Worm (Caenorhabditis elegans) whole organism, L4 larva: ENCODE measurements around the gene Y51B9A.7.
A peak's percentile ranks its signal among the peaks of the same experiment; 100 is the strongest.
"Not testable (repeated sequence)": the region's sequence is repeated elsewhere in the genome, so short reads cannot be mapped to it uniquely, and the experiment has no call there.

Experiments used
- F26F4.8 ChIP-seq: fragments of 200-800 bp; sonication (Bioruptor generic); conservative IDR thresholded peaks from 2 replicates; pipeline ENCODE4 v1.3.6; 2022; ENCODE audit warnings: missing genetic modification characterization, missing compliant biosample characterization
- F49E8.2 ChIP-seq: sonication (generic microtip); optimal IDR thresholded peaks from 2 replicates; lab custom pipeline; 2016; ENCODE audit warnings: missing compliant biosample characterization, mild to moderate bottlenecking, missing genetic modification characterization, borderline replicate concordance
- R02D3.7 ChIP-seq: fragments of 150-350 bp; sonication (generic microtip); optimal IDR thresholded peaks from 3 replicates; lab custom pipeline; 2014; ENCODE audit warnings: missing biosample characterization, missing genetic modification characterization
- T20F7.1 ChIP-seq: fragments of 200-800 bp; sonication (Bioruptor generic); optimal IDR thresholded peaks from 2 replicates; lab custom pipeline; 2018; ENCODE audit warnings: mild to moderate bottlenecking, missing genetic modification characterization, missing compliant biosample characterization
- Y105C5A.15 ChIP-seq: fragments of 200-800 bp; sonication (Bioruptor generic); IDR thresholded peaks from 2 replicates; pipeline ENCODE4 v1.3.6; 2022; ENCODE audit warnings: missing genetic modification characterization, missing compliant biosample characterization
- Y48G9A.11 ChIP-seq: fragments of 200-800 bp; sonication (Bioruptor generic); IDR thresholded peaks from 2 replicates; pipeline ENCODE4 v1.3.6; 2022; ENCODE audit warnings: missing genetic modification reagents, missing genetic modification characterization, missing compliant biosample characterization
- ZK546.5 ChIP-seq, 2 experiments: sonication (generic microtip); optimal IDR thresholded peaks; 2 replicates each; lab custom pipeline; 2017; ENCODE audit warnings: missing biosample characterization in 2 of 2, missing genetic modification characterization in 2 of 2
- aha-1 ChIP-seq: fragments of 150-350 bp; peaks from one replicate; lab custom pipeline; 2014; ENCODE audit warnings: missing biosample characterization, missing genetic modification characterization
- arid-1 ChIP-seq: fragments of 200-800 bp; sonication (Bioruptor generic); conservative IDR thresholded peaks from 2 replicates; pipeline ENCODE4 v1.3.6; 2022; ENCODE audit warnings: missing genetic modification reagents, missing genetic modification characterization, missing compliant biosample characterization
- ceh-20 ChIP-seq: fragments of 200-800 bp; sonication (Bioruptor generic); IDR thresholded peaks from 2 replicates; pipeline ENCODE4 v1.3.6; 2022; ENCODE audit warnings: missing genetic modification reagents, missing genetic modification characterization, missing compliant biosample characterization
- ceh-44 ChIP-seq: fragments of 200-800 bp; sonication (Bioruptor generic); IDR thresholded peaks from 2 replicates; pipeline ENCODE4 v1.3.6; 2022; ENCODE audit warnings: missing genetic modification reagents, missing genetic modification characterization, missing compliant biosample characterization
- ceh-82 ChIP-seq: sonication (generic microtip); optimal IDR thresholded peaks from 2 replicates; lab custom pipeline; 2017; ENCODE audit warnings: missing biosample characterization, missing genetic modification characterization
- cey-2 ChIP-seq: sonication (generic microtip); optimal IDR thresholded peaks from 3 replicates; lab custom pipeline; 2017; ENCODE audit warnings: missing genetic modification characterization, mild to moderate bottlenecking, missing compliant biosample characterization, antibody characterized with exemption, borderline replicate concordance; ENCODE audit not compliant: insufficient read depth
- daf-8 ChIP-seq: fragments of 200-800 bp; sonication (Bioruptor generic); IDR thresholded peaks from 2 replicates; pipeline ENCODE4 v1.3.6; 2022; ENCODE audit warnings: missing genetic modification characterization, missing compliant biosample characterization
- dmd-8 ChIP-seq: fragments of 200-800 bp; sonication (Bioruptor generic); IDR thresholded peaks from 2 replicates; pipeline ENCODE4 v1.3.6; 2022; ENCODE audit warnings: missing genetic modification characterization, missing compliant biosample characterization
- dmd-9 ChIP-seq: fragments of 200-800 bp; sonication (Bioruptor generic); IDR thresholded peaks from 2 replicates; pipeline ENCODE4 v1.3.6; 2022; ENCODE audit warnings: missing genetic modification reagents, missing genetic modification characterization, missing compliant biosample characterization
- dpl-1 ChIP-seq: fragments of 150-350 bp; optimal IDR thresholded peaks from 2 replicates; lab custom pipeline; 2014; ENCODE audit warnings: missing biosample characterization, missing genetic modification reagents, missing genetic modification characterization
- duxl-1 ChIP-seq: sonication (generic microtip); optimal IDR thresholded peaks from 2 replicates; lab custom pipeline; 2016; ENCODE audit warnings: mild to moderate bottlenecking, missing genetic modification characterization, moderate library complexity, missing compliant biosample characterization; ENCODE audit not compliant: poor library complexity
- egl-27 ChIP-seq: sonication (generic microtip); optimal IDR thresholded peaks from 3 replicates; lab custom pipeline; 2017; ENCODE audit warnings: missing biosample characterization, missing genetic modification reagents, missing genetic modification characterization
- egl-43 ChIP-seq: fragments of 200-800 bp; sonication (Bioruptor generic); IDR thresholded peaks from 2 replicates; pipeline ENCODE4 v1.3.6; 2022; ENCODE audit warnings: missing genetic modification reagents, missing genetic modification characterization, missing compliant biosample characterization
- lim-7 ChIP-seq: fragments of 200-800 bp; sonication (Bioruptor generic); IDR thresholded peaks from 2 replicates; pipeline ENCODE4 v1.3.6; 2022; ENCODE audit warnings: missing genetic modification characterization, missing compliant biosample characterization
- lin-15B ChIP-seq: fragments of 150-350 bp; sonication (generic microtip); optimal IDR thresholded peaks from 3 replicates; lab custom pipeline; 2014; ENCODE audit warnings: missing biosample characterization, missing genetic modification characterization
- lin-29 ChIP-seq: fragments of 200-800 bp; sonication (Bioruptor generic); IDR thresholded peaks from 2 replicates; pipeline ENCODE4 v1.3.6; 2022; ENCODE audit warnings: missing genetic modification reagents, missing genetic modification characterization, missing compliant biosample characterization
- lin-38 ChIP-seq: fragments of 200-800 bp; sonication (Bioruptor generic); IDR thresholded peaks from 2 replicates; pipeline ENCODE4 v1.3.6; 2022; ENCODE audit warnings: missing genetic modification reagents, missing genetic modification characterization, missing compliant biosample characterization
- mep-1 ChIP-seq: fragments of 150-350 bp; sonication (generic microtip); optimal IDR thresholded peaks from 3 replicates; lab custom pipeline; 2014; ENCODE audit warnings: missing biosample characterization, missing genetic modification characterization
- mes-2 ChIP-seq: sonication (generic microtip); optimal IDR thresholded peaks from 2 replicates; lab custom pipeline; 2016; ENCODE audit warnings: missing genotype, mild to moderate bottlenecking, missing genetic modification characterization, missing compliant biosample characterization; ENCODE audit not compliant: poor library complexity, severe bottlenecking
- mxl-2 ChIP-seq: fragments of 200-800 bp; sonication (Bioruptor generic); conservative IDR thresholded peaks from 2 replicates; pipeline ENCODE4 v1.3.6; 2022; ENCODE audit warnings: missing genetic modification reagents, missing genetic modification characterization, missing compliant biosample characterization
- mxl-3 ChIP-seq: fragments of 200-800 bp; sonication (Bioruptor generic); optimal IDR thresholded peaks from 2 replicates; lab custom pipeline; 2018; ENCODE audit warnings: mild to moderate bottlenecking, missing genetic modification characterization, missing compliant biosample characterization
- nhr-25 ChIP-seq: sonication (generic microtip); optimal IDR thresholded peaks from 2 replicates; lab custom pipeline; 2017; ENCODE audit warnings: missing genetic modification characterization, mild to moderate bottlenecking, missing compliant biosample characterization, antibody characterized with exemption, moderate library complexity, borderline replicate concordance; ENCODE audit not compliant: insufficient read depth
- nhr-42 ChIP-seq: fragments of 200-800 bp; sonication (Bioruptor generic); IDR thresholded peaks from 2 replicates; pipeline ENCODE4 v1.3.6; 2022; ENCODE audit warnings: missing genetic modification characterization, missing compliant biosample characterization
- nhr-76 ChIP-seq: fragments of 150-350 bp; optimal IDR thresholded peaks from 2 replicates; lab custom pipeline; 2014; ENCODE audit warnings: missing biosample characterization, missing genetic modification characterization
- rbr-2 ChIP-seq: sonication (generic microtip); optimal IDR thresholded peaks from 2 replicates; lab custom pipeline; 2016; ENCODE audit warnings: missing genotype, missing genetic modification characterization, missing compliant biosample characterization
- saeg-2 ChIP-seq: fragments of 200-800 bp; sonication (Bioruptor generic); IDR thresholded peaks from 2 replicates; pipeline ENCODE4 v1.3.6; 2022; ENCODE audit warnings: missing genetic modification reagents, missing genetic modification characterization, missing compliant biosample characterization
- skn-1 ChIP-seq: fragments of 150-350 bp; optimal IDR thresholded peaks from 2 replicates; lab custom pipeline; 2014; ENCODE audit warnings: missing biosample characterization, missing genetic modification characterization
- spr-1 ChIP-seq: sonication (generic microtip); optimal IDR thresholded peaks from 2 replicates; lab custom pipeline; 2016; ENCODE audit warnings: mild to moderate bottlenecking, missing genetic modification characterization, missing compliant biosample characterization
- spr-3 ChIP-seq: fragments of 200-800 bp; sonication (Bioruptor generic); optimal IDR thresholded peaks from 2 replicates; lab custom pipeline; 2018; ENCODE audit warnings: mild to moderate bottlenecking, missing genetic modification characterization, missing compliant biosample characterization
- unc-130 ChIP-seq: sonication (generic microtip); optimal IDR thresholded peaks from 2 replicates; lab custom pipeline; 2016; ENCODE audit warnings: missing genetic modification reagents, missing genetic modification characterization, missing compliant biosample characterization
- unc-62 ChIP-seq, 3 experiments: fragments of 150-350 bp in 1 of 3; sonication (generic microtip); optimal IDR thresholded peaks in 2 of 3; peaks in 1 of 3; 1 replicate in 1 of 3; 2 replicates in 2 of 3; lab custom pipeline; 2014 to 2017; ENCODE audit warnings: missing biosample characterization in 3 of 3, missing genetic modification characterization in 3 of 3, missing genetic modification reagents in 3 of 3, missing genotype in 1 of 3
- zfp-2 ChIP-seq: sonication (generic microtip); optimal IDR thresholded peaks from 2 replicates; lab custom pipeline; 2016; ENCODE audit warnings: mild to moderate bottlenecking, missing genetic modification characterization, missing compliant biosample characterization
- zfp-3 ChIP-seq: fragments of 200-800 bp; sonication (Bioruptor generic); conservative IDR thresholded peaks from 2 replicates; pipeline ENCODE4 v1.3.6; 2022; ENCODE audit warnings: missing genetic modification reagents, missing genetic modification characterization, missing compliant biosample characterization
- ztf-11 ChIP-seq: fragments of 150-350 bp; optimal IDR thresholded peaks from 2 replicates; lab custom pipeline; 2014; ENCODE audit warnings: missing biosample characterization, missing genetic modification characterization
- ztf-7 ChIP-seq: fragments of 150-350 bp; optimal IDR thresholded peaks from 2 replicates; lab custom pipeline; 2014; ENCODE audit warnings: missing biosample characterization, missing genetic modification characterization

The Y51B9A.7 gene

ce11 chrII:9398370-9398901 lies 1.4 kb upstream of the Y51B9A.7 start, which contains the start of the genes Y51B9A.14 and Y51B9A.8:
TSS of gene Y51B9A.14 (minus strand) at chrII:9398470.
TSS of gene Y51B9A.8 (plus strand) at chrII:9398851.
- TF ChIP-seq egl-43 (GFP tag; lab: Robert Waterston, UW) (no peak), mes-2 (tag; lab: Kevin White, UChicago) (no peak), dpl-1 (GFP tag; lab: Kevin White, UChicago) (no peak), F49E8.2 (no peak), lin-15B (tag; lab: Kevin White, UChicago) (no peak), unc-130 (GFP tag; lab: Kevin White, UChicago) (no peak), lim-7 (GFP tag; lab: Robert Waterston, UW) (no peak), T20F7.1 (GFP tag; lab: Kevin White, UChicago) (no peak), dmd-8 (no peak), duxl-1 (tag; lab: Kevin White, UChicago) (no peak), ztf-11 (tag; lab: Kevin White, UChicago) (no peak), ceh-44 (GFP tag; lab: Robert Waterston, UW) (no peak), egl-27 (tag; lab: Kevin White, UChicago) (no peak), ZK546.5 (tag; optimal IDR thresholded peaks at IDR 0.05; lab: Kevin White, UChicago) (no peak), R02D3.7 (tag; lab: Kevin White, UChicago) (no peak), ceh-82 (no peak), saeg-2 (GFP tag; lab: Robert Waterston, UW) (no peak), rbr-2 (no peak)

- TF ChIP-seq aha-1 (peak; percentile 35), lin-29 (GFP tag; lab: Robert Waterston, UW) (no peak)
Measured at ce11 chrII:9403087-9403486, 3.2 kb downstream of the Y51B9A.7 start, which contains the start of gene Y51B9A.6. TSS of gene Y51B9A.6 (minus strand) at chrII:9403187.

ce11 chrII:9403846-9404245 lies 4.0 kb downstream of the Y51B9A.7 start, which contains the start of gene Y51B9A.5:
TSS of gene Y51B9A.5 (plus strand) at chrII:9404146.
- no peak for TF ChIP-seq nhr-42
- no peak for TF ChIP-seq Y48G9A.11 (GFP tag; lab: Robert Waterston, UW)
- no peak for TF ChIP-seq dpl-1 (GFP tag; lab: Kevin White, UChicago)
- TF ChIP-seq egl-43 (GFP tag; lab: Robert Waterston, UW) = no peak
- no peak for TF ChIP-seq daf-8
- TF ChIP-seq Y105C5A.15 (GFP tag; lab: Robert Waterston, UW) = no peak
- TF ChIP-seq skn-1 (tag; lab: Kevin White, UChicago) = no peak
- TF ChIP-seq spr-3 (GFP tag; lab: Kevin White, UChicago) = no peak
- TF ChIP-seq cey-2 (tag; lab: Kevin White, UChicago) = no peak
- TF ChIP-seq spr-1 (tag; lab: Kevin White, UChicago) = no peak
- no peak for TF ChIP-seq saeg-2 (GFP tag; lab: Robert Waterston, UW)

ce11 chrII:9405013-9405412 lies 5.2 kb downstream of the Y51B9A.7 start:
- TF ChIP-seq unc-62 (GFP tag; optimal IDR thresholded peaks at IDR 0.05 in 1 of 2; lab: Kevin White, UChicago) = peak in 1 of 2 experiments; percentile 53
- not testable (repeated sequence) for TF ChIP-seq unc-62 (tag; optimal IDR thresholded peaks at IDR 0.05; lab: Kevin White, UChicago)
- TF ChIP-seq, all 104 proteins: peak for 1; not testable (repeated sequence) for 103

- no peak for TF ChIP-seq zfp-3 (GFP tag; lab: Robert Waterston, UW)
- no peak for TF ChIP-seq F26F4.8 (GFP tag; lab: Robert Waterston, UW)
- TF ChIP-seq dmd-9 (GFP tag; lab: Robert Waterston, UW) = no peak
- TF ChIP-seq ceh-20 (GFP tag; lab: Robert Waterston, UW) = no peak
- no peak for TF ChIP-seq mxl-3 (GFP tag; lab: Kevin White, UChicago)
- TF ChIP-seq nhr-76 (tag; lab: Kevin White, UChicago) = no peak
- no peak for TF ChIP-seq mxl-2 (GFP tag; lab: Robert Waterston, UW)
- no peak for TF ChIP-seq mep-1 (tag; lab: Kevin White, UChicago)
- TF ChIP-seq arid-1 (GFP tag; lab: Robert Waterston, UW) = no peak
- TF ChIP-seq zfp-2 (tag; lab: Kevin White, UChicago) = no peak
- TF ChIP-seq egl-27 (tag; lab: Kevin White, UChicago) = no peak
- TF ChIP-seq lin-38 = no peak
- TF ChIP-seq dmd-8 = no peak
- TF ChIP-seq nhr-25 (tag; lab: Kevin White, UChicago) = no peak
- TF ChIP-seq ztf-7 (tag; lab: Kevin White, UChicago) = no peak
Measured at ce11 chrII:9407020-9407419, 7.2 kb downstream of the Y51B9A.7 start, which contains the start of gene mpz-6. TSS of gene mpz-6 (minus strand) at chrII:9407120.
